Fruit fly (Drosophila melanogaster) S2 (cell line): ENCODE measurements around the gene Ifrd1.

Source experiments
- CG8478 ChIP-seq: fragments of >200 bp; optimal IDR thresholded peaks from 2 replicates; lab custom pipeline; 2018
- CTCF ChIP-seq, 2 experiments: fragments of >200 bp; optimal IDR thresholded peaks; 2 replicates each; lab custom pipeline; 2018

dm6 chr2L:2891200-2891599, 16.9 kb upstream of the Ifrd1 start:
- TF ChIP-seq CG8478 (lab: Kevin White, UChicago) (no peak), CTCF (optimal IDR thresholded peaks at IDR 0.05; lab: Kevin White, UChicago) (no peak)
